Fruit fly (Drosophila melanogaster) whole organism, embryonic: ENCODE measurements around the gene Rpn10.

Experiments used
- CG11696 ChIP-seq: fragments of 200-800 bp; sonication (Bioruptor generic); IDR thresholded peaks from 2 replicates; pipeline ENCODE4 v1.3.6; 2022; ENCODE audit warnings: missing biosample characterization, missing genetic modification characterization
- CG12104 ChIP-seq: fragments of 200-800 bp; sonication (Bioruptor generic); optimal IDR thresholded peaks from 3 replicates; lab custom pipeline; 2016; ENCODE audit warnings: missing biosample characterization, missing genetic modification characterization
- CG1233 ChIP-seq: fragments of 200-800 bp; sonication (Bioruptor generic); optimal IDR thresholded peaks from 4 replicates; lab custom pipeline; 2018; ENCODE audit warnings: missing biosample characterization, mild to moderate bottlenecking, missing genetic modification characterization
- CG12391 ChIP-seq: fragments of 200-800 bp; sonication (Bioruptor generic); optimal IDR thresholded peaks from 3 replicates; lab custom pipeline; 2018; ENCODE audit warnings: missing biosample characterization, mild to moderate bottlenecking, missing genetic modification characterization, moderate library complexity
- CG13123 ChIP-seq: fragments of 200-800 bp; sonication (Bioruptor generic); optimal IDR thresholded peaks from 2 replicates; lab custom pipeline; 2016; ENCODE audit warnings: missing biosample characterization, missing genetic modification characterization
- CG15479 ChIP-seq: fragments of 200-800 bp; sonication (Bioruptor generic); optimal IDR thresholded peaks from 3 replicates; lab custom pipeline; 2019; ENCODE audit warnings: missing biosample characterization, mild to moderate bottlenecking, missing genetic modification characterization, moderate library complexity
- CG1603 ChIP-seq: fragments of 200-800 bp; sonication (Bioruptor generic); optimal IDR thresholded peaks from 2 replicates; lab custom pipeline; 2019; ENCODE audit warnings: missing biosample characterization, mild to moderate bottlenecking, missing genetic modification characterization, moderate library complexity
- CG16815 ChIP-seq: fragments of 200-800 bp; sonication (Bioruptor generic); optimal IDR thresholded peaks from 3 replicates; lab custom pipeline; 2017; ENCODE audit warnings: missing biosample characterization, mild to moderate bottlenecking, missing genetic modification characterization
- CG1832 ChIP-seq: fragments of 200-800 bp; sonication (Bioruptor generic); optimal IDR thresholded peaks from 2 replicates; lab custom pipeline; 2017; ENCODE audit warnings: missing biosample characterization, mild to moderate bottlenecking, missing genetic modification characterization, inconsistent platforms
- CG18476 ChIP-seq: fragments of 200-800 bp; sonication (Bioruptor generic); optimal IDR thresholded peaks from 2 replicates; lab custom pipeline; 2016; ENCODE audit warnings: missing biosample characterization, mild to moderate bottlenecking, missing genetic modification characterization
- CG2116 ChIP-seq: fragments of 200-800 bp; sonication (Bioruptor generic); optimal IDR thresholded peaks from 3 replicates; lab custom pipeline; 2018; ENCODE audit warnings: missing biosample characterization, mild to moderate bottlenecking, missing genetic modification characterization
- CG30020 ChIP-seq: fragments of 200-800 bp; optimal IDR thresholded peaks from 2 replicates; lab custom pipeline; 2019; ENCODE audit warnings: missing biosample characterization, mild to moderate bottlenecking, missing genetic modification characterization, moderate library complexity
- CG3281 ChIP-seq: fragments of 200-800 bp; sonication (Bioruptor generic); optimal IDR thresholded peaks from 3 replicates; lab custom pipeline; 2017; ENCODE audit warnings: missing biosample characterization, mild to moderate bottlenecking, missing genetic modification characterization
- CG34376 ChIP-seq: fragments of 200-800 bp; sonication (Bioruptor generic); optimal IDR thresholded peaks from 2 replicates; lab custom pipeline; 2018; ENCODE audit warnings: missing biosample characterization, mild to moderate bottlenecking, missing genetic modification characterization
- CG6175 ChIP-seq: fragments of 200-800 bp; sonication (Bioruptor generic); IDR thresholded peaks from 3 replicates; pipeline ENCODE4 v1.3.6; 2022; ENCODE audit warnings: missing biosample characterization, missing genetic modification characterization
- CG6683 ChIP-seq: fragments of 200-800 bp; sonication (Bioruptor generic); optimal IDR thresholded peaks from 2 replicates; lab custom pipeline; 2017; ENCODE audit warnings: missing biosample characterization, mild to moderate bottlenecking, missing genetic modification characterization, missing genetic modification reagents
- CG9609 ChIP-seq: fragments of 200-800 bp; sonication (Bioruptor generic); optimal IDR thresholded peaks from 3 replicates; lab custom pipeline; 2016; ENCODE audit warnings: missing biosample characterization, missing genetic modification characterization
- CG9727 ChIP-seq: fragments of 200-800 bp; sonication (Bioruptor generic); optimal IDR thresholded peaks from 3 replicates; lab custom pipeline; 2017; ENCODE audit warnings: missing biosample characterization, mild to moderate bottlenecking, missing genetic modification characterization
- Dip2 ChIP-seq: fragments of 200-800 bp; sonication (Bioruptor generic); IDR thresholded peaks from 2 replicates; pipeline ENCODE4 v1.3.6; 2022; ENCODE audit warnings: missing biosample characterization, missing genetic modification characterization
- Doc2 ChIP-seq: fragments of 200-800 bp; sonication (Bioruptor generic); IDR thresholded peaks from 2 replicates; pipeline ENCODE4 v1.3.6; 2022; ENCODE audit warnings: missing biosample characterization, missing genetic modification characterization
- Dref ChIP-seq: fragments of 200-800 bp; sonication (Bioruptor generic); IDR thresholded peaks from 2 replicates; pipeline ENCODE4 v1.3.6; 2022; ENCODE audit warnings: missing biosample characterization, missing genetic modification characterization
- Drgx ChIP-seq: fragments of 200-800 bp; sonication (Bioruptor generic); IDR thresholded peaks from 2 replicates; pipeline ENCODE4 v1.3.6; 2022; ENCODE audit warnings: missing biosample characterization, missing genetic modification characterization
- Eip74EF ChIP-seq, 2 experiments: fragments of 200-800 bp in 1 of 2; fragments of >200 bp in 1 of 2; sonication (Bioruptor generic) in 1 of 2; optimal IDR thresholded peaks; 2 replicates each; lab custom pipeline; 2017 to 2019; ENCODE audit warnings: missing biosample characterization in 2 of 2, missing genetic modification characterization in 2 of 2, mild to moderate bottlenecking in 1 of 2, moderate library complexity in 1 of 2
- Fer2 ChIP-seq: fragments of 200-800 bp; sonication (Bioruptor generic); optimal IDR thresholded peaks from 2 replicates; lab custom pipeline; 2018; ENCODE audit warnings: missing biosample characterization, mild to moderate bottlenecking, missing genetic modification characterization, moderate library complexity
- HLH3B ChIP-seq: fragments of 200-800 bp; sonication (Bioruptor generic); IDR thresholded peaks from 2 replicates; pipeline ENCODE4 v1.3.6; 2022; ENCODE audit warnings: missing biosample characterization, missing genetic modification characterization
- Oli ChIP-seq: fragments of 200-800 bp; sonication (Bioruptor generic); optimal IDR thresholded peaks from 2 replicates; lab custom pipeline; 2018; ENCODE audit warnings: missing biosample characterization, mild to moderate bottlenecking, missing genetic modification characterization, moderate library complexity
- Sox100B ChIP-seq: fragments of 200-800 bp; sonication (Bioruptor generic); optimal IDR thresholded peaks from 3 replicates; lab custom pipeline; 2018; ENCODE audit warnings: missing biosample characterization, mild to moderate bottlenecking, missing genetic modification characterization
- Sry-δ ChIP-seq: fragments of 200-800 bp; sonication (Bioruptor generic); optimal IDR thresholded peaks from 2 replicates; lab custom pipeline; 2016; ENCODE audit warnings: missing biosample characterization, missing genetic modification characterization
- Ssrp ChIP-seq: fragments of 200-800 bp; sonication (Bioruptor generic); optimal IDR thresholded peaks from 2 replicates; lab custom pipeline; 2018; ENCODE audit warnings: missing biosample characterization, mild to moderate bottlenecking, missing genetic modification characterization, moderate library complexity
- ac ChIP-seq: fragments of 200-800 bp; sonication (Bioruptor generic); optimal IDR thresholded peaks from 3 replicates; lab custom pipeline; 2017; ENCODE audit warnings: missing biosample characterization, mild to moderate bottlenecking, missing genetic modification characterization
- caup ChIP-seq: fragments of 200-800 bp; sonication (Bioruptor generic); optimal IDR thresholded peaks from 3 replicates; lab custom pipeline; 2017; ENCODE audit warnings: missing biosample characterization, mild to moderate bottlenecking, missing genetic modification characterization, moderate library complexity; ENCODE audit not compliant: severe bottlenecking
- chinmo ChIP-seq: fragments of 200-800 bp; sonication (Bioruptor generic); IDR thresholded peaks from 4 replicates; pipeline ENCODE4 v1.3.6; 2022; ENCODE audit warnings: missing biosample characterization, missing genetic modification characterization; ENCODE audit not compliant: partially characterized antibody
- crc ChIP-seq: fragments of 200-800 bp; sonication (Bioruptor generic); optimal IDR thresholded peaks from 2 replicates; lab custom pipeline; 2016; ENCODE audit warnings: missing biosample characterization, missing genetic modification characterization
- croc ChIP-seq: fragments of 200-800 bp; sonication (Bioruptor generic); conservative IDR thresholded peaks from 3 replicates; pipeline ENCODE4 v1.3.6; 2022; ENCODE audit warnings: missing biosample characterization, missing genetic modification characterization
- dimm ChIP-seq: fragments of 200-800 bp; sonication (Bioruptor generic); IDR thresholded peaks from 2 replicates; pipeline ENCODE4 v1.3.6; 2022; ENCODE audit warnings: missing biosample characterization, missing genetic modification characterization
- disco-r ChIP-seq: fragments of 200-800 bp; sonication (Bioruptor generic); optimal IDR thresholded peaks from 2 replicates; lab custom pipeline; 2016; ENCODE audit warnings: missing biosample characterization, missing genetic modification characterization
- dmrt99B ChIP-seq: fragments of 200-800 bp; sonication (Bioruptor generic); optimal IDR thresholded peaks from 2 replicates; lab custom pipeline; 2018; ENCODE audit warnings: missing biosample characterization, mild to moderate bottlenecking, missing genetic modification characterization, moderate library complexity
- dysf ChIP-seq: fragments of 200-800 bp; sonication (Bioruptor generic); IDR thresholded peaks from 3 replicates; pipeline ENCODE4 v1.3.6; 2022; ENCODE audit warnings: missing biosample characterization, missing genetic modification characterization
- gce ChIP-seq: fragments of 200-800 bp; sonication (Bioruptor generic); IDR thresholded peaks from 3 replicates; pipeline ENCODE4 v1.3.6; 2022; ENCODE audit warnings: missing biosample characterization, missing genetic modification characterization
- gcm2 ChIP-seq: fragments of 200-800 bp; sonication (Bioruptor generic); optimal IDR thresholded peaks from 2 replicates; lab custom pipeline; 2016; ENCODE audit warnings: missing biosample characterization, missing genetic modification characterization
- lov ChIP-seq, 2 experiments: fragments of 200-800 bp in 1 of 2; fragments of >200 bp in 1 of 2; sonication (Bioruptor generic) in 1 of 2; IDR thresholded peaks in 1 of 2; optimal IDR thresholded peaks in 1 of 2; 2 replicates in 1 of 2; 3 replicates in 1 of 2; pipeline versions ENCODE4 v1.3.6 to Lab custom; 2017 to 2022; ENCODE audit warnings: missing biosample characterization in 1 of 2, missing genetic modification characterization in 1 of 2
- odd ChIP-seq: fragments of 200-800 bp; sonication (Bioruptor generic); optimal IDR thresholded peaks from 2 replicates; lab custom pipeline; 2017; ENCODE audit warnings: missing biosample characterization, mild to moderate bottlenecking, missing genetic modification characterization
- p53 ChIP-seq: fragments of 200-800 bp; sonication (Bioruptor generic); optimal IDR thresholded peaks from 2 replicates; lab custom pipeline; 2016; ENCODE audit warnings: missing biosample characterization, missing genetic modification characterization
- pros ChIP-seq: fragments of 200-800 bp; sonication (Bioruptor generic); optimal IDR thresholded peaks from 3 replicates; lab custom pipeline; 2019; ENCODE audit warnings: missing biosample characterization, mild to moderate bottlenecking, missing genetic modification characterization, moderate library complexity
- sens-2 ChIP-seq: fragments of 200-800 bp; sonication (Bioruptor generic); IDR thresholded peaks from 2 replicates; pipeline ENCODE4 v1.3.6; 2022; ENCODE audit warnings: missing biosample characterization, missing genetic modification characterization
- stc ChIP-seq: fragments of 200-800 bp; sonication (Bioruptor generic); IDR thresholded peaks from 2 replicates; pipeline ENCODE4 v1.3.6; 2022; ENCODE audit warnings: missing biosample characterization, missing genetic modification characterization
- tin ChIP-seq: fragments of 200-800 bp; sonication (Bioruptor generic); optimal IDR thresholded peaks from 3 replicates; lab custom pipeline; 2016; ENCODE audit warnings: missing biosample characterization, missing genetic modification characterization
- ttk ChIP-seq: fragments of 200-800 bp; sonication (Bioruptor generic); IDR thresholded peaks from 2 replicates; pipeline ENCODE4 v2.1.2; 2022; ENCODE audit warnings: missing biosample characterization, missing genetic modification characterization
- tup ChIP-seq: fragments of 200-800 bp; sonication (Bioruptor generic); optimal IDR thresholded peaks from 2 replicates; lab custom pipeline; 2016; ENCODE audit warnings: missing biosample characterization, mild to moderate bottlenecking, missing genetic modification characterization, moderate library complexity
- usp ChIP-seq: fragments of >200 bp; optimal IDR thresholded peaks from 2 replicates; lab custom pipeline; 2017; ENCODE audit warnings: missing biosample characterization, missing genetic modification characterization
- wek ChIP-seq: fragments of 200-800 bp; sonication (Bioruptor generic); optimal IDR thresholded peaks from 3 replicates; lab custom pipeline; 2018; ENCODE audit warnings: missing biosample characterization, mild to moderate bottlenecking, missing genetic modification characterization, moderate library complexity

Gene Rpn10

dm6 chr3L:21536857-21537256, at the start of gene Rpn10 (continued):
- no peak for TF ChIP-seq CG6175 (GFP tag; lab: Robert Waterston, UW)
- no peak for TF ChIP-seq caup (GFP tag; lab: Kevin White, UChicago)
- no peak for TF ChIP-seq CG1233 (GFP tag; lab: Kevin White, UChicago)
- TF ChIP-seq usp (GFP tag; lab: Kevin White, UChicago) = no peak
- peak; percentile 7 for TF ChIP-seq tin (GFP tag; lab: Kevin White, UChicago)
- TF ChIP-seq CG18476 (GFP tag; lab: Kevin White, UChicago) = no peak
- no peak for TF ChIP-seq CG1832 (GFP tag; lab: Kevin White, UChicago)
- TF ChIP-seq CG9727 (GFP tag; lab: Kevin White, UChicago) = no peak
- peak; percentile 81 for TF ChIP-seq Sry-δ (GFP tag; lab: Kevin White, UChicago)
- no peak for TF ChIP-seq lov (optimal IDR thresholded peaks at IDR 0.05; lab: Kevin White, UChicago)
- TF ChIP-seq lov (GFP tag; IDR thresholded peaks at IDR 0.05; lab: Robert Waterston, UW) = no peak
- TF ChIP-seq HLH3B (GFP tag; lab: Robert Waterston, UW) = no peak
- TF ChIP-seq ac (GFP tag; lab: Kevin White, UChicago) = no peak
- no peak for TF ChIP-seq CG6683 (GFP tag; lab: Kevin White, UChicago)
- TF ChIP-seq CG2116 (GFP tag; lab: Kevin White, UChicago) = peak; percentile 54
- TF ChIP-seq CG12104 (GFP tag; lab: Kevin White, UChicago) = no peak
- TF ChIP-seq crc = no peak
- TF ChIP-seq Sox100B (GFP tag; lab: Kevin White, UChicago) = no peak
- TF ChIP-seq ttk = no peak
- TF ChIP-seq stc = no peak
- TF ChIP-seq CG13123 (GFP tag; lab: Kevin White, UChicago) = no peak
- TF ChIP-seq Dip2 (GFP tag; lab: Robert Waterston, UW) = no peak
- no peak for TF ChIP-seq sens-2 (GFP tag; lab: Robert Waterston, UW)
- no peak for TF ChIP-seq Doc2 (GFP tag; lab: Robert Waterston, UW)
- TF ChIP-seq Ssrp (tag; lab: Kevin White, UChicago) = no peak
- peak; percentile 31 for TF ChIP-seq p53 (GFP tag; lab: Kevin White, UChicago)
- no peak for TF ChIP-seq Oli (tag; lab: Kevin White, UChicago)
- TF ChIP-seq Dref = no peak; the same call in 1 of the 2 replicates
- TF ChIP-seq disco-r (GFP tag; lab: Kevin White, UChicago) = no peak
- no peak for TF ChIP-seq CG34376 (GFP tag; lab: Kevin White, UChicago)
- no peak for TF ChIP-seq CG3281 (GFP tag; lab: Kevin White, UChicago)
- no peak for TF ChIP-seq odd
- TF ChIP-seq dimm (GFP tag; lab: Robert Waterston, UW) = no peak
- peak; percentile 83 for TF ChIP-seq CG1603 (tag; lab: Kevin White, UChicago)
- TF ChIP-seq CG30020 (tag; lab: Kevin White, UChicago) = peak; percentile 85
- TF ChIP-seq CG16815 = no peak
- no peak for TF ChIP-seq Eip74EF (GFP tag; optimal IDR thresholded peaks at IDR 0.05; lab: Kevin White, UChicago)
- no peak for TF ChIP-seq CG11696
- no peak for TF ChIP-seq Drgx (GFP tag; lab: Robert Waterston, UW)
- TF ChIP-seq gcm2 (GFP tag; lab: Kevin White, UChicago) = no peak
- no peak for TF ChIP-seq croc (GFP tag; lab: Robert Waterston, UW)
- TF ChIP-seq pros (GFP tag; lab: Kevin White, UChicago) = no peak
- TF ChIP-seq dmrt99B (tag; lab: Kevin White, UChicago) = no peak
- TF ChIP-seq CG15479 (GFP tag; lab: Kevin White, UChicago) = no peak
- no peak; the same call in 2 of the 3 replicates for TF ChIP-seq gce (GFP tag; lab: Robert Waterston, UW)
- TF ChIP-seq tup = no peak
- no peak for TF ChIP-seq CG9609 (GFP tag; lab: Kevin White, UChicago)
- no peak for TF ChIP-seq dysf (GFP tag; lab: Robert Waterston, UW)
- peak; percentile 57 for TF ChIP-seq CG12391 (tag; lab: Kevin White, UChicago)
- peak; percentile 94 for TF ChIP-seq chinmo (GFP tag; lab: Robert Waterston, UW)
- no peak for TF ChIP-seq wek (GFP tag; lab: Kevin White, UChicago)
- no peak for TF ChIP-seq Fer2 (tag; lab: Kevin White, UChicago)
